Fruit fly (Drosophila melanogaster) whole organism, prepupa: ENCODE data around the gene Oatp30B.

Source experiments
- Blimp-1 ChIP-seq: fragments of 200-800 bp; sonication (Bioruptor generic); optimal IDR thresholded peaks from 3 replicates; lab custom pipeline; 2017; ENCODE audit warnings: missing biosample characterization, missing genetic modification characterization, mild to moderate bottlenecking, moderate library complexity, missing genetic modification reagents
- CG10631 ChIP-seq: fragments of 200-800 bp; sonication (Bioruptor generic); optimal IDR thresholded peaks from 2 replicates; lab custom pipeline; 2016; ENCODE audit warnings: missing biosample characterization, missing genetic modification characterization
- CG10669 ChIP-seq: fragments of 200-800 bp; sonication (Bioruptor generic); optimal IDR thresholded peaks from 3 replicates; lab custom pipeline; 2018; ENCODE audit warnings: missing biosample characterization, mild to moderate bottlenecking, missing genetic modification characterization, moderate library complexity
- CG11294 ChIP-seq: fragments of 200-800 bp; sonication (Bioruptor generic); IDR thresholded peaks from 2 replicates; pipeline ENCODE4 v1.3.6; 2022; ENCODE audit warnings: missing biosample characterization, missing genetic modification characterization
- CG11762 ChIP-seq: fragments of 200-800 bp; sonication (Bioruptor generic); optimal IDR thresholded peaks from 3 replicates; lab custom pipeline; 2016; ENCODE audit warnings: missing biosample characterization, missing genetic modification characterization; ENCODE audit not compliant: insufficient read depth
- CG11902 ChIP-seq: fragments of 200-800 bp; sonication (Bioruptor generic); optimal IDR thresholded peaks from 3 replicates; lab custom pipeline; 2016; ENCODE audit warnings: missing biosample characterization, missing genetic modification characterization
- CG15336 ChIP-seq: fragments of 200-800 bp; sonication (Bioruptor generic); IDR thresholded peaks from 2 replicates; pipeline ENCODE4 v1.3.6; 2022; ENCODE audit warnings: missing biosample characterization, missing genetic modification characterization
- CG1621 ChIP-seq: fragments of 200-800 bp; sonication (Bioruptor generic); optimal IDR thresholded peaks from 3 replicates; lab custom pipeline; 2018; ENCODE audit warnings: missing biosample characterization, mild to moderate bottlenecking, missing genetic modification characterization
- CG16779 ChIP-seq: fragments of 200-800 bp; sonication (Bioruptor generic); optimal IDR thresholded peaks from 3 replicates; lab custom pipeline; 2017; ENCODE audit warnings: missing biosample characterization, mild to moderate bottlenecking, missing genetic modification characterization
- CG3032 ChIP-seq: fragments of 200-800 bp; optimal IDR thresholded peaks from 2 replicates; lab custom pipeline; 2019; ENCODE audit warnings: missing biosample characterization, mild to moderate bottlenecking, missing genetic modification characterization, moderate library complexity
- CG31627 ChIP-seq: fragments of 200-800 bp; sonication (Bioruptor generic); optimal IDR thresholded peaks from 3 replicates; lab custom pipeline; 2016; ENCODE audit warnings: missing biosample characterization, missing genetic modification characterization
- CG34406 ChIP-seq: fragments of 200-800 bp; sonication (Bioruptor generic); optimal IDR thresholded peaks from 3 replicates; lab custom pipeline; 2016; ENCODE audit warnings: missing biosample characterization, missing genetic modification characterization
- CG3919 ChIP-seq: fragments of 200-800 bp; sonication (Bioruptor generic); optimal IDR thresholded peaks from 3 replicates; lab custom pipeline; 2016; ENCODE audit warnings: missing biosample characterization, missing genetic modification characterization
- CG4318 ChIP-seq: fragments of 200-800 bp; sonication (Bioruptor generic); optimal IDR thresholded peaks from 3 replicates; lab custom pipeline; 2017; ENCODE audit warnings: missing biosample characterization, mild to moderate bottlenecking, missing genetic modification characterization
- CG6163 ChIP-seq: fragments of 200-800 bp; sonication (Bioruptor generic); IDR thresholded peaks from 3 replicates; pipeline ENCODE4 v1.3.6; 2022; ENCODE audit warnings: missing biosample characterization, missing genetic modification characterization
- CG6276 ChIP-seq: fragments of 200-800 bp; sonication (Bioruptor generic); optimal IDR thresholded peaks from 2 replicates; lab custom pipeline; 2017; ENCODE audit warnings: missing biosample characterization, mild to moderate bottlenecking, missing genetic modification characterization
- CG6792 ChIP-seq: fragments of 200-800 bp; sonication (Bioruptor generic); optimal IDR thresholded peaks from 3 replicates; lab custom pipeline; 2016; ENCODE audit warnings: missing biosample characterization, missing genetic modification characterization
- CG6808 ChIP-seq: fragments of 200-800 bp; sonication (Bioruptor generic); optimal IDR thresholded peaks from 3 replicates; lab custom pipeline; 2017; ENCODE audit warnings: missing biosample characterization, missing genetic modification characterization, mild to moderate bottlenecking, moderate library complexity, missing genetic modification reagents
- CG6854 ChIP-seq: fragments of 200-800 bp; sonication (Bioruptor generic); optimal IDR thresholded peaks from 2 replicates; lab custom pipeline; 2017; ENCODE audit warnings: missing biosample characterization, mild to moderate bottlenecking, missing genetic modification characterization
- CG7368 ChIP-seq: fragments of 200-800 bp; sonication (Bioruptor generic); optimal IDR thresholded peaks from 3 replicates; lab custom pipeline; 2016; ENCODE audit warnings: missing biosample characterization, missing genetic modification characterization
- CG8119 ChIP-seq: fragments of 200-800 bp; sonication (Bioruptor generic); IDR thresholded peaks from 3 replicates; pipeline ENCODE4 v1.3.6; 2022; ENCODE audit warnings: missing biosample characterization, missing genetic modification characterization
- CG8319 ChIP-seq: fragments of 200-800 bp; sonication (Bioruptor generic); optimal IDR thresholded peaks from 3 replicates; lab custom pipeline; 2016; ENCODE audit warnings: missing biosample characterization, missing genetic modification characterization
- CG9139 ChIP-seq: fragments of 200-800 bp; sonication (Bioruptor generic); optimal IDR thresholded peaks from 3 replicates; lab custom pipeline; 2017; ENCODE audit warnings: missing biosample characterization, mild to moderate bottlenecking, missing genetic modification characterization
- Eip75B ChIP-seq: fragments of 200-800 bp; sonication (Bioruptor generic); optimal IDR thresholded peaks from 3 replicates; lab custom pipeline; 2016; ENCODE audit warnings: missing biosample characterization, missing genetic modification characterization
- Eip78C ChIP-seq: fragments of 200-800 bp; sonication (Bioruptor generic); peaks from one replicate; lab custom pipeline; 2016; ENCODE audit warnings: missing biosample characterization, missing genetic modification characterization
- Ets21C ChIP-seq: fragments of 200-800 bp; sonication (Bioruptor generic); optimal IDR thresholded peaks from 3 replicates; lab custom pipeline; 2016; ENCODE audit warnings: missing biosample characterization, missing genetic modification characterization
- Ets96B ChIP-seq: fragments of 200-800 bp; optimal IDR thresholded peaks from 2 replicates; lab custom pipeline; 2019; ENCODE audit warnings: missing biosample characterization, mild to moderate bottlenecking, missing genetic modification characterization, moderate library complexity
- Hr38 ChIP-seq: sonication (Bioruptor generic); optimal IDR thresholded peaks from 2 replicates; lab custom pipeline; 2016; ENCODE audit warnings: missing biosample characterization, missing genetic modification characterization
- Hr4 ChIP-seq: fragments of 200-800 bp; sonication (Bioruptor generic); optimal IDR thresholded peaks from 3 replicates; lab custom pipeline; 2016; ENCODE audit warnings: missing biosample characterization, missing genetic modification characterization
- Lpt ChIP-seq: fragments of 200-800 bp; sonication (Bioruptor generic); optimal IDR thresholded peaks from 3 replicates; lab custom pipeline; 2016; ENCODE audit warnings: missing biosample characterization, missing genetic modification characterization
- Met ChIP-seq: fragments of 200-800 bp; sonication (Bioruptor generic); optimal IDR thresholded peaks from 3 replicates; lab custom pipeline; 2016; ENCODE audit warnings: missing biosample characterization, missing genetic modification characterization
- OdsH ChIP-seq: fragments of 200-800 bp; sonication (Bioruptor generic); optimal IDR thresholded peaks from 3 replicates; lab custom pipeline; 2016; ENCODE audit warnings: missing biosample characterization, missing genetic modification characterization
- Smox ChIP-seq: fragments of 200-800 bp; sonication (Bioruptor generic); optimal IDR thresholded peaks from 3 replicates; lab custom pipeline; 2016; ENCODE audit warnings: missing biosample characterization, missing genetic modification characterization
- Sox102F ChIP-seq: fragments of 200-800 bp; sonication (Bioruptor generic); optimal IDR thresholded peaks from 2 replicates; lab custom pipeline; 2016; ENCODE audit warnings: missing biosample characterization, mild to moderate bottlenecking, missing genetic modification characterization
- Sox14 ChIP-seq: fragments of 200-800 bp; sonication (Bioruptor generic); optimal IDR thresholded peaks from 3 replicates; lab custom pipeline; 2016; ENCODE audit warnings: missing biosample characterization, missing genetic modification characterization
- Sox15 ChIP-seq: fragments of 200-800 bp; sonication (Bioruptor generic); optimal IDR thresholded peaks from 3 replicates; lab custom pipeline; 2016; ENCODE audit warnings: missing biosample characterization, missing genetic modification characterization
- achi ChIP-seq: fragments of 200-800 bp; sonication (Bioruptor generic); optimal IDR thresholded peaks from 3 replicates; lab custom pipeline; 2016; ENCODE audit warnings: missing biosample characterization, missing genetic modification characterization
- acj6 ChIP-seq: fragments of 200-800 bp; sonication (Bioruptor generic); optimal IDR thresholded peaks from 3 replicates; lab custom pipeline; 2016; ENCODE audit warnings: missing biosample characterization, missing genetic modification characterization
- cyc ChIP-seq: fragments of 200-800 bp; sonication (Bioruptor generic); optimal IDR thresholded peaks from 3 replicates; lab custom pipeline; 2016; ENCODE audit warnings: missing biosample characterization, missing genetic modification characterization
- dac ChIP-seq: fragments of 200-800 bp; sonication (Bioruptor generic); optimal IDR thresholded peaks from 2 replicates; lab custom pipeline; 2017; ENCODE audit warnings: missing biosample characterization, mild to moderate bottlenecking, missing genetic modification characterization
- eg ChIP-seq: fragments of 200-800 bp; sonication (Bioruptor generic); IDR thresholded peaks from 3 replicates; pipeline ENCODE4 v1.3.6; 2022; ENCODE audit warnings: missing biosample characterization, missing genetic modification characterization
- esn ChIP-seq: fragments of 200-800 bp; sonication (Bioruptor generic); optimal IDR thresholded peaks from 2 replicates; lab custom pipeline; 2016; ENCODE audit warnings: missing biosample characterization, mild to moderate bottlenecking, missing genetic modification characterization, moderate library complexity
- fd59A ChIP-seq: fragments of 200-800 bp; sonication (Bioruptor generic); optimal IDR thresholded peaks from 2 replicates; lab custom pipeline; 2017; ENCODE audit warnings: missing biosample characterization, mild to moderate bottlenecking, missing genetic modification characterization, missing genetic modification reagents
- fd85E ChIP-seq: fragments of 200-800 bp; sonication (Bioruptor generic); optimal IDR thresholded peaks from 3 replicates; lab custom pipeline; 2016; ENCODE audit warnings: missing biosample characterization, missing genetic modification characterization
- lz ChIP-seq: fragments of 200-800 bp; sonication (Bioruptor generic); optimal IDR thresholded peaks from 3 replicates; lab custom pipeline; 2016; ENCODE audit warnings: missing biosample characterization, missing genetic modification characterization
- net ChIP-seq: fragments of 200-800 bp; sonication (Bioruptor generic); optimal IDR thresholded peaks from 3 replicates; lab custom pipeline; 2016; ENCODE audit warnings: missing biosample characterization, missing genetic modification characterization
- pdm3 ChIP-seq: fragments of 200-800 bp; sonication (Bioruptor generic); optimal IDR thresholded peaks from 3 replicates; lab custom pipeline; 2016; ENCODE audit warnings: missing biosample characterization, missing genetic modification characterization
- salr ChIP-seq, 2 experiments: fragments of 200-800 bp; sonication (Bioruptor generic); optimal IDR thresholded peaks; 3 replicates each; lab custom pipeline; 2016 to 2018; ENCODE audit warnings: missing biosample characterization in 2 of 2, missing genetic modification characterization in 2 of 2, mild to moderate bottlenecking in 1 of 2
- ss ChIP-seq, 2 experiments: fragments of 200-800 bp; sonication (Bioruptor generic); optimal IDR thresholded peaks; 2 replicates in 1 of 2; 3 replicates in 1 of 2; lab custom pipeline; 2017 to 2018; ENCODE audit warnings: mild to moderate bottlenecking in 2 of 2, missing biosample characterization in 2 of 2, missing genetic modification characterization in 2 of 2, moderate library complexity in 1 of 2
- svp ChIP-seq: fragments of 200-800 bp; sonication (Bioruptor generic); peaks from one replicate; lab custom pipeline; 2016; ENCODE audit warnings: missing biosample characterization, missing genetic modification characterization
- topi ChIP-seq: fragments of 200-800 bp; sonication (Bioruptor generic); optimal IDR thresholded peaks from 3 replicates; lab custom pipeline; 2016; ENCODE audit warnings: missing biosample characterization, missing genetic modification characterization

Oatp30B gene

DNA sequence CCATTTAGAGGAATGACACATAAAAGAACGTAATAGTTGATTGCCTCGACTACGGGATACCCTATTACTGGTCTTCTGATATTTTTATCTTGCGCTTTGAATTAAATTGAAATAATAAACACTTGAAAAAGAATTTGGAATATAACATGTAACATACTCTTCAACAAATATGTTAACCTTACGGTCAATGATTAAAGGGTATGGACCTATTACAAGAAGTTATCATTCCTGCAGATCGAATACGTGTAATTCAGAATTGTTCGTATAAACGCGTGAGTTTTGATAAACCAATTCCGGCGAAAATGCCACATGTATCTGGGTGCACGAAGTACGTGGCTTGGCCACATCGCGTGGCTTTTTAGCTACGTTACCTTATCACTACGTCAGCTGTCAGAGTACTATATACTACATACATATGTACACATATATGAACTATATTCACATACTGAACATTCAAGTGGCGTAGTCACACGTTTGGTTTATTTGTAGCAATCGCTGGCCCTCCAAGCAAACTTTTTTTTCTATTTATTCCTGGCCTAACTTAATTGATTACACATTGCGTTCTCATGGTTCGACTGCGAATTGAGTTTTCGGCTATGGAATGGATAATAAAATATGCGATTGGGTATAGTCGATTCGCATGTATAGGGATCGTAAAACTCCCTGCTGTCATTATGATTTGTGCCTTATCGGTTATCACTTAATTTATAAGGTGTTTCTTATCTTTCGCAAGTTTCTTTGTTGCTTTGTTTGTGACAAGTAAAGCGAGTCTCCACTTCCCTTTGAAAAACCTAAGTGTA is 22.6 kb upstream of the Oatp30B start:
- TF ChIP-seq lz (peak; percentile 64), Eip78C (GFP tag; lab: Kevin White, UChicago) (peak; percentile 90), CG9139 (GFP tag; lab: Kevin White, UChicago) (no peak), Met (GFP tag; lab: Kevin White, UChicago) (peak; percentile 59), CG8319 (peak; percentile 30), Hr38 (no peak), eg (GFP tag; lab: Robert Waterston, UW) (peak; percentile 57; the same call in 2 of the 3 replicates), pdm3 (peak; percentile 54), CG31627 (GFP tag; lab: Kevin White, UChicago) (peak; percentile 44), Hr4 (GFP tag; lab: Kevin White, UChicago) (peak; percentile 66), Sox15 (peak; percentile 32), CG11902 (peak; percentile 27), svp (GFP tag; lab: Kevin White, UChicago) (peak; percentile 81), CG6792 (GFP tag; lab: Kevin White, UChicago) (peak; percentile 40), fd85E (GFP tag; lab: Kevin White, UChicago) (no peak), Smox (peak; percentile 52), CG11762 (peak; percentile 42), CG1621 (no peak), OdsH (GFP tag; lab: Kevin White, UChicago) (peak; percentile 54), esn (GFP tag; lab: Kevin White, UChicago) (peak; percentile 69), salr (GFP tag; optimal IDR thresholded peaks at IDR 0.05; lab: Kevin White, UChicago) (peak in 1 of 2 experiments; percentile 19), CG6163 (GFP tag; lab: Robert Waterston, UW) (peak; percentile 70), CG6808 (GFP tag; lab: Kevin White, UChicago) (peak; percentile 13), Sox14 (GFP tag; lab: Kevin White, UChicago) (peak; percentile 62), CG3919 (peak; percentile 54), CG11294 (peak; percentile 10; the same call in 1 of the 2 replicates), Ets21C (GFP tag; lab: Kevin White, UChicago) (no peak), CG3032 (tag; lab: Kevin White, UChicago) (peak; percentile 35), CG34406 (GFP tag; lab: Kevin White, UChicago) (peak; percentile 53), CG10631 (peak; percentile 31), CG4318 (peak; percentile 14), CG10669 (GFP tag; lab: Kevin White, UChicago) (peak; percentile 43), cyc (GFP tag; lab: Kevin White, UChicago) (peak; percentile 51), Blimp-1 (GFP tag; lab: Kevin White, UChicago) (peak; percentile 27), CG7368 (GFP tag; lab: Kevin White, UChicago) (peak; percentile 38), fd59A (GFP tag; lab: Kevin White, UChicago) (no peak), topi (GFP tag; lab: Kevin White, UChicago) (peak; percentile 61), acj6 (GFP tag; lab: Kevin White, UChicago) (peak; percentile 56), net (GFP tag; lab: Kevin White, UChicago) (peak; percentile 66), Lpt (no peak), dac (GFP tag; lab: Kevin White, UChicago) (no peak), Sox102F (GFP tag; lab: Kevin White, UChicago) (peak; percentile 7), CG6854 (GFP tag; lab: Kevin White, UChicago) (no peak), achi (GFP tag; lab: Kevin White, UChicago) (peak; percentile 31), CG6276 (GFP tag; lab: Kevin White, UChicago) (peak; percentile 41), CG8119 (peak; percentile 71), ss (GFP tag; optimal IDR thresholded peaks at IDR 0.05; lab: Kevin White, UChicago) (no peak), Ets96B (tag; lab: Kevin White, UChicago) (peak; percentile 49), Eip75B (peak; percentile 30), CG16779 (tag; lab: Kevin White, UChicago) (peak; percentile 1), CG15336 (GFP tag; lab: Robert Waterston, UW) (peak; percentile 50; the same call in 1 of the 2 replicates)
